Worm (Caenorhabditis elegans): ENCODE data around the gene R07B1.13.

ce11 chrX:9917362-9917761 lies 47.7 kb downstream of the R07B1.13 start, which contains the start of gene F21G4.6:
- TF ChIP-seq flt-1 (GFP tag; IDR thresholded peaks at IDR 0.05): no peak
- no peak for TF ChIP-seq ztf-23 (GFP tag; IDR thresholded peaks at IDR 0.05)
- no peak for TF ChIP-seq klf-2 (GFP tag; conservative IDR thresholded peaks at IDR 0.05)
- TF ChIP-seq cog-1 (tag; optimal IDR thresholded peaks at IDR 0.05): no peak

Measured in whole organism, midembryonic.